Worm (Caenorhabditis elegans) whole organism, L1 larva: ENCODE results near the gene citk-1.
A peak's percentile ranks its signal among the peaks of the same experiment; 100 is the strongest.

Experiments used
- elt-3 ChIP-seq, 6 experiments: fragments of 150-350 bp in 1 of 6; sonication (generic microtip); optimal IDR thresholded peaks; 2 replicates each; lab custom pipeline; 2017 to 2018; ENCODE audit warnings: missing biosample characterization in 6 of 6, missing genetic modification characterization in 6 of 6, inconsistent platforms in 1 of 6
- ets-5 ChIP-seq: fragments of 200-800 bp; sonication (Bioruptor generic); IDR thresholded peaks from 2 replicates; pipeline ENCODE4 v1.3.6; 2022; ENCODE audit warnings: missing genetic modification characterization, missing compliant biosample characterization
- fkh-10 ChIP-seq: sonication (generic microtip); optimal IDR thresholded peaks from 2 replicates; lab custom pipeline; 2017; ENCODE audit warnings: missing biosample characterization, missing genetic modification reagents, missing genetic modification characterization
- lsy-2 ChIP-seq, 2 experiments: fragments of 150-350 bp; optimal IDR thresholded peaks; 2 replicates each; lab custom pipeline; 2014; ENCODE audit warnings: missing biosample characterization in 2 of 2, missing genetic modification characterization in 2 of 2
- mab-9 ChIP-seq: fragments of 200-800 bp; sonication (Bioruptor generic); IDR thresholded peaks from 2 replicates; pipeline ENCODE4 v1.3.6; 2022; ENCODE audit warnings: missing genetic modification reagents, missing genetic modification characterization, missing compliant biosample characterization
- mep-1 ChIP-seq: fragments of 150-350 bp; optimal IDR thresholded peaks from 2 replicates; lab custom pipeline; 2014; ENCODE audit warnings: missing biosample characterization, missing genetic modification characterization
- nhr-12 ChIP-seq: sonication (generic microtip); optimal IDR thresholded peaks from 2 replicates; lab custom pipeline; 2017; ENCODE audit warnings: missing biosample characterization, missing genetic modification characterization
- nhr-20 ChIP-seq: sonication (generic microtip); optimal IDR thresholded peaks from 2 replicates; lab custom pipeline; 2016; ENCODE audit warnings: mild to moderate bottlenecking, missing genetic modification characterization, missing compliant biosample characterization
- nhr-76 ChIP-seq: sonication (generic microtip); optimal IDR thresholded peaks from 2 replicates; lab custom pipeline; 2017; ENCODE audit warnings: missing biosample characterization, missing genetic modification characterization
- nhr-90 ChIP-seq: sonication (generic microtip); optimal IDR thresholded peaks from 2 replicates; lab custom pipeline; 2016; ENCODE audit warnings: mild to moderate bottlenecking, missing genetic modification characterization, missing compliant biosample characterization; ENCODE audit not compliant: poor library complexity
- tbx-2 ChIP-seq: sonication (generic microtip); optimal IDR thresholded peaks from 2 replicates; lab custom pipeline; 2016; ENCODE audit warnings: missing genetic modification characterization, missing compliant biosample characterization
- zip-4 ChIP-seq: fragments of 200-800 bp; sonication (Bioruptor generic); optimal IDR thresholded peaks from 2 replicates; lab custom pipeline; 2018; ENCODE audit warnings: mild to moderate bottlenecking, missing genetic modification characterization, moderate library complexity, missing compliant biosample characterization
- ztf-4 ChIP-seq: fragments of 150-350 bp; optimal IDR thresholded peaks from 2 replicates; lab custom pipeline; 2014; ENCODE audit warnings: missing biosample characterization, missing genetic modification characterization

DNA sequence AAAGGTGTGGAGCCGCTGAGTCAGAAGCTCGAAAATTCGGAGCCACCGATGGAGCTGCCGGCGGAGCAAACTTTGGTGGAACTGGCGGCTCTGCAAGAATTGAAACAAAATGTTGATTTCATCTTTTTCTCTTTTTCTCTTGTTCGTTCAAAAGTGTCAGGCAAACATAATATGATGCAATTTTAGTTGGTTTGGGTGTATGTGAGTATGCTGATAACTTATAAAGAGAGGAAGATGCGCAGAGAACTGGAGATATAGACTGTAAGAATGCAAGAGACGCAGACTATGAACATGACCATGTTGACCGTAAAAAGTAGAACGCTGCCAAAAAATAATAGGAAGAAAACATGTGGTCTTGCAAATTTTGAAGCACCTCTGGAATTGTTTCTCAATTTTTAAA is 45.4 kb downstream of the citk-1 start:
- TF ChIP-seq zip-4 (GFP tag; lab: Kevin White, UChicago) (no peak), ets-5 (GFP tag; lab: Robert Waterston, UW) (no peak), ztf-4 (no peak), nhr-20 (peak; percentile 61), mab-9 (GFP tag; lab: Robert Waterston, UW) (no peak), elt-3 (tag; optimal IDR thresholded peaks at IDR 0.05; lab: Kevin White, UChicago) (peak in 1 of 6 experiments; percentile 39), nhr-90 (tag; lab: Kevin White, UChicago) (peak; percentile 45), nhr-76 (no peak), lsy-2 (tag; optimal IDR thresholded peaks at IDR 0.05; lab: Kevin White, UChicago) (peak; percentile 16 to 38), mep-1 (tag; lab: Kevin White, UChicago) (peak; percentile 64), tbx-2 (peak; percentile 1), nhr-12 (no peak), fkh-10 (GFP tag; lab: Kevin White, UChicago) (no peak)
